Worm (Caenorhabditis elegans) whole organism, L2 larva: ENCODE results near the gene F56D6.13.

Experiments used
- R02D3.7 ChIP-seq: fragments of 150-350 bp; optimal IDR thresholded peaks from 2 replicates; lab custom pipeline; 2014; ENCODE audit warnings: missing biosample characterization, missing genetic modification characterization
- ama-1 ChIP-seq: fragments of 150-350 bp; optimal IDR thresholded peaks from 2 replicates; lab custom pipeline; 2018; ENCODE audit warnings: inconsistent platforms
- ceh-16 ChIP-seq: fragments of 150-350 bp; optimal IDR thresholded peaks from 2 replicates; lab custom pipeline; 2014; ENCODE audit warnings: missing biosample characterization, missing genetic modification characterization
- lin-11 ChIP-seq: fragments of 150-350 bp; sonication (generic microtip); optimal IDR thresholded peaks from 2 replicates; lab custom pipeline; 2014; ENCODE audit warnings: missing biosample characterization, missing genetic modification characterization, inconsistent platforms, mixed read lengths
- lin-39 ChIP-seq: fragments of 150-350 bp; optimal IDR thresholded peaks from 2 replicates; lab custom pipeline; 2014; ENCODE audit warnings: missing biosample characterization, missing genetic modification reagents, missing genetic modification characterization
- mab-5 ChIP-seq: fragments of 150-350 bp; optimal IDR thresholded peaks from 2 replicates; lab custom pipeline; 2014; ENCODE audit warnings: missing biosample characterization, missing genetic modification characterization
- nhr-12 ChIP-seq: fragments of 150-350 bp; optimal IDR thresholded peaks from 2 replicates; lab custom pipeline; 2014; ENCODE audit warnings: missing biosample characterization, missing genetic modification characterization
- nhr-6 ChIP-seq: fragments of 150-350 bp; optimal IDR thresholded peaks from 2 replicates; lab custom pipeline; 2014; ENCODE audit warnings: missing biosample characterization, missing genetic modification characterization
- ztf-11 ChIP-seq: sonication (generic microtip); optimal IDR thresholded peaks from 2 replicates; lab custom pipeline; 2017; ENCODE audit warnings: missing biosample characterization, missing genetic modification characterization

- TF ChIP-seq nhr-6 (tag; lab: Kevin White, UChicago) (no peak), ceh-16 (tag; lab: Kevin White, UChicago) (no peak), R02D3.7 (no peak), ama-1 (lab: Kevin White, UChicago) (no peak), ztf-11 (tag; lab: Kevin White, UChicago) (no peak), lin-39 (tag; lab: Kevin White, UChicago) (no peak), mab-5 (tag; lab: Kevin White, UChicago) (no peak), lin-11 (tag; lab: Kevin White, UChicago) (no peak), nhr-12 (tag; lab: Kevin White, UChicago) (no peak)
These were observed 14.4 kb upstream of the F56D6.13 start, which contains the start of gene dct-8 for ce11 chrIV:3894770-3895169.
